Worm (Caenorhabditis elegans): ENCODE measurements around the gene perm-4.

The perm-4 gene

ce11 chrIV:1155206-1155605 is 30.3 kb upstream of the perm-4 start:
- TF ChIP-seq lin-40 (tag; optimal IDR thresholded peaks at IDR 0.05): no peak
- TF ChIP-seq pha-4 (tag; optimal IDR thresholded peaks at IDR 0.05): no peak
- TF ChIP-seq hmg-1.2 (GFP tag; IDR thresholded peaks at IDR 0.05): peak; percentile 29; the same call in 1 of the 2 replicates
- no peak for TF ChIP-seq gei-17 (GFP tag; optimal IDR thresholded peaks at IDR 0.05)
- TF ChIP-seq efl-1 (GFP tag; optimal IDR thresholded peaks at IDR 0.05): no peak

ce11 chrIV:1153695-1154094 is 28.8 kb upstream of the perm-4 start:
- peak; percentile 92 for TF ChIP-seq hsf-1 (GFP tag; IDR thresholded peaks at IDR 0.05)

- peak; percentile 42 for TF ChIP-seq tbp1 (GFP tag; optimal IDR thresholded peaks at IDR 0.05)
- TF ChIP-seq him-1 (tag; optimal IDR thresholded peaks at IDR 0.05): no peak
- TF ChIP-seq nhr-90 (tag; optimal IDR thresholded peaks at IDR 0.05): no peak
- TF ChIP-seq let-526 (GFP tag; IDR thresholded peaks at IDR 0.05): no peak
- TF ChIP-seq zfh-2 (GFP tag; conservative IDR thresholded peaks at IDR 0.05): no peak
- no peak for TF ChIP-seq sea-2 (GFP tag; IDR thresholded peaks at IDR 0.05)
- no peak for TF ChIP-seq repo-1 (tag; optimal IDR thresholded peaks at IDR 0.05)
- TF ChIP-seq lir-1 (GFP tag; conservative IDR thresholded peaks at IDR 0.05): no peak
- TF ChIP-seq ceh-58 (GFP tag; IDR thresholded peaks at IDR 0.05): no peak
- TF ChIP-seq D2030.7 (GFP tag; IDR thresholded peaks at IDR 0.05): no peak
- no peak for TF ChIP-seq efl-1 (GFP tag; optimal IDR thresholded peaks at IDR 0.05)
- TF ChIP-seq nhr-80 (tag; optimal IDR thresholded peaks at IDR 0.05): peak; percentile 39
- no peak for TF ChIP-seq madf-10 (tag; optimal IDR thresholded peaks at IDR 0.05)
- no peak for TF ChIP-seq nfya-1 (tag; optimal IDR thresholded peaks at IDR 0.05; ENCODE audit: borderline replicate concordance, insufficient read depth)
- no peak for TF ChIP-seq atf-7 (tag; optimal IDR thresholded peaks at IDR 0.05)
- TF ChIP-seq rpc-1 (optimal IDR thresholded peaks at IDR 0.05): peak; percentile 8
- peak; percentile 61 for TF ChIP-seq rpc-1 (tag; optimal IDR thresholded peaks at IDR 0.05)
Measured at ce11 chrIV:1148425-1149151, 23.7 kb upstream of the perm-4 start.

- no peak for TF ChIP-seq xnd-1 (tag; optimal IDR thresholded peaks at IDR 0.05)
- TF ChIP-seq nhr-80 (tag; optimal IDR thresholded peaks at IDR 0.05): peak; percentile 71
Measured at ce11 chrIV:1147594-1147993, 22.7 kb upstream of the perm-4 start.

ce11 chrIV:1136658-1137057 is 11.8 kb upstream of the perm-4 start, which contains the start of gene C44B12.6:
C44B12.6 (minus strand) TSS chrIV:1136758.
- TF ChIP-seq nfya-2 (GFP tag; IDR thresholded peaks at IDR 0.05) (no peak), C06A6.2 (GFP tag; conservative IDR thresholded peaks at IDR 0.05) (no peak), ztf-3 (GFP tag; optimal IDR thresholded peaks at IDR 0.05) (no peak), nhr-80 (tag; optimal IDR thresholded peaks at IDR 0.05) (no peak), lin-35 (GFP tag; optimal IDR thresholded peaks at IDR 0.05) (no peak), snpc-1.1 (tag; optimal IDR thresholded peaks at IDR 0.05; ENCODE audit: insufficient read depth) (no peak), D2030.7 (GFP tag; IDR thresholded peaks at IDR 0.05) (no peak), attf-3 (GFP tag; conservative IDR thresholded peaks at IDR 0.05) (no peak), madf-10 (tag; optimal IDR thresholded peaks at IDR 0.05) (no peak), ets-4 (GFP tag; optimal IDR thresholded peaks at IDR 0.05) (no peak)

- TF ChIP-seq hmg-20 (GFP tag; IDR thresholded peaks at IDR 0.05) (no peak), nfyb-1 (GFP tag; IDR thresholded peaks at IDR 0.05) (peak; percentile 38; the same call in 1 of the 2 replicates), Y56A3A.18 (GFP tag; IDR thresholded peaks at IDR 0.05) (no peak), madf-8 (GFP tag; conservative IDR thresholded peaks at IDR 0.05) (no peak), zfh-2 (GFP tag; conservative IDR thresholded peaks at IDR 0.05) (peak; percentile 90), pbrm-1 (GFP tag; IDR thresholded peaks at IDR 0.05) (no peak), nhr-179 (tag; optimal IDR thresholded peaks at IDR 0.05) (no peak), egrh-3 (GFP tag; IDR thresholded peaks at IDR 0.05) (peak; percentile 32; the same call in 1 of the 2 replicates), B0261.1 (tag; optimal IDR thresholded peaks at IDR 0.05) (no peak), madf-10 (tag; optimal IDR thresholded peaks at IDR 0.05) (no peak), F10E7.11 (tag; optimal IDR thresholded peaks at IDR 0.05) (no peak), attf-5 (GFP tag; optimal IDR thresholded peaks at IDR 0.05) (no peak), snpc-3.4 (tag; optimal IDR thresholded peaks at IDR 0.05) (no peak)
Measured at ce11 chrIV:1127852-1128251, 2.9 kb upstream of the perm-4 start.

Data from whole organism, young adult.